Worm (Caenorhabditis elegans): ENCODE measurements around the gene deb-1.
A peak's percentile ranks its signal among the peaks of the same experiment; 100 is the strongest.

Gene deb-1

ce11 chrIV:7047762-7048178 lies 46.3 kb downstream of the deb-1 start (continued):
- TF ChIP-seq nhr-28 (tag; optimal IDR thresholded peaks at IDR 0.05) (no peak), mdl-1 (tag; optimal IDR thresholded peaks at IDR 0.05) (peak; percentile 33), mml-1 (tag; optimal IDR thresholded peaks at IDR 0.05) (peak; percentile 68), nhr-12 (tag; optimal IDR thresholded peaks at IDR 0.05) (no peak), unc-39 (tag; optimal IDR thresholded peaks at IDR 0.05) (no peak), elt-2 (tag; optimal IDR thresholded peaks at IDR 0.05) (peak; percentile 96), nhr-43 (tag; optimal IDR thresholded peaks at IDR 0.05; ENCODE audit: poor library complexity, severe bottlenecking) (peak; percentile 81), egl-27 (tag; optimal IDR thresholded peaks at IDR 0.05) (no peak), nhr-76 (tag; optimal IDR thresholded peaks at IDR 0.05) (peak; percentile 8)

ce11 chrIV:7046641-7047361 lies 47.3 kb downstream of the deb-1 start:
- TF ChIP-seq elt-3 (tag; optimal IDR thresholded peaks at IDR 0.05) (no peak), unc-62 (GFP tag; optimal IDR thresholded peaks at IDR 0.05) (no peak), daf-12 (tag; optimal IDR thresholded peaks at IDR 0.05) (no peak), sea-2 (GFP tag; optimal IDR thresholded peaks at IDR 0.05) (no peak), nhr-77 (tag; optimal IDR thresholded peaks at IDR 0.05) (no peak), ama-1 (optimal IDR thresholded peaks at IDR 0.05) (peak; percentile 18), mdl-1 (tag; optimal IDR thresholded peaks at IDR 0.05) (no peak), nhr-12 (tag; optimal IDR thresholded peaks at IDR 0.05) (no peak), pqm-1 (tag; optimal IDR thresholded peaks at IDR 0.05) (peak; percentile 56), jun-1 (tag; optimal IDR thresholded peaks at IDR 0.05) (no peak), zag-1 (tag; optimal IDR thresholded peaks at IDR 0.05) (no peak), snpc-4 (tag; optimal IDR thresholded peaks at IDR 0.05) (no peak), nhr-23 (tag; optimal IDR thresholded peaks at IDR 0.05) (peak; percentile 27), eor-1 (tag; optimal IDR thresholded peaks at IDR 0.05) (no peak), egl-5 (tag; optimal IDR thresholded peaks at IDR 0.05) (no peak), fos-1 (tag; optimal IDR thresholded peaks at IDR 0.05) (no peak), lin-39 (tag; optimal IDR thresholded peaks at IDR 0.05) (no peak), tbx-2 (tag; optimal IDR thresholded peaks at IDR 0.05) (no peak), pha-4 (tag; optimal IDR thresholded peaks at IDR 0.05) (peak; percentile 62), unc-39 (tag; optimal IDR thresholded peaks at IDR 0.05) (no peak), ztf-11 (tag; optimal IDR thresholded peaks at IDR 0.05) (no peak), nhr-28 (tag; optimal IDR thresholded peaks at IDR 0.05) (no peak), R02D3.7 (tag; optimal IDR thresholded peaks at IDR 0.05) (no peak), nhr-76 (tag; optimal IDR thresholded peaks at IDR 0.05) (no peak), ceh-82 (tag; optimal IDR thresholded peaks at IDR 0.05) (no peak), nhr-11 (tag; optimal IDR thresholded peaks at IDR 0.05) (no peak), egl-27 (tag; optimal IDR thresholded peaks at IDR 0.05) (no peak), ceh-9 (tag; optimal IDR thresholded peaks at IDR 0.05) (no peak), ZK546.5 (tag; optimal IDR thresholded peaks at IDR 0.05) (no peak), ceh-28 (tag; optimal IDR thresholded peaks at IDR 0.05) (no peak), mml-1 (tag; optimal IDR thresholded peaks at IDR 0.05) (no peak), lsy-12 (tag; optimal IDR thresholded peaks at IDR 0.05) (no peak), aly-2 (tag; optimal IDR thresholded peaks at IDR 0.05) (no peak), nhr-25 (tag; optimal IDR thresholded peaks at IDR 0.05) (peak; percentile 4), elt-2 (tag; optimal IDR thresholded peaks at IDR 0.05) (peak; percentile 39), hmg-11 (tag; optimal IDR thresholded peaks at IDR 0.05) (no peak), ztf-4 (tag; optimal IDR thresholded peaks at IDR 0.05) (no peak), fkh-10 (GFP tag; optimal IDR thresholded peaks at IDR 0.05) (no peak), skn-1 (tag; optimal IDR thresholded peaks at IDR 0.05) (no peak), lin-15B (tag; optimal IDR thresholded peaks at IDR 0.05) (no peak), nhr-43 (tag; optimal IDR thresholded peaks at IDR 0.05; ENCODE audit: poor library complexity, severe bottlenecking) (no peak), nhr-237 (tag; optimal IDR thresholded peaks at IDR 0.05) (no peak), nhr-67 (tag; optimal IDR thresholded peaks at IDR 0.05) (no peak), elt-1 (tag; optimal IDR thresholded peaks at IDR 0.05) (peak; percentile 7), nfya-1 (tag; optimal IDR thresholded peaks at IDR 0.05; ENCODE audit: insufficient read depth) (peak; percentile 26), ceh-16 (tag; optimal IDR thresholded peaks at IDR 0.05) (no peak), fkh-2 (tag; optimal IDR thresholded peaks at IDR 0.05) (no peak)

All from whole organism, L3 larva.